Fruit fly (Drosophila melanogaster) whole organism, embryonic: Measurements from ENCODE around the gene CG14105.

Source experiments
- Aef1 ChIP-seq: fragments of 200-800 bp; sonication (Bioruptor generic); IDR thresholded peaks from 3 replicates; pipeline ENCODE4 v1.3.6; 2022; ENCODE audit warnings: missing biosample characterization, missing genetic modification characterization
- CG10147 ChIP-seq: fragments of 200-800 bp; sonication (Bioruptor generic); optimal IDR thresholded peaks from 2 replicates; lab custom pipeline; 2019; ENCODE audit warnings: missing biosample characterization, mild to moderate bottlenecking, missing genetic modification characterization, moderate library complexity
- CG12391 ChIP-seq: fragments of 200-800 bp; sonication (Bioruptor generic); optimal IDR thresholded peaks from 3 replicates; lab custom pipeline; 2018; ENCODE audit warnings: missing biosample characterization, mild to moderate bottlenecking, missing genetic modification characterization, moderate library complexity
- CG13775 ChIP-seq: fragments of 200-800 bp; sonication (Bioruptor generic); optimal IDR thresholded peaks from 3 replicates; lab custom pipeline; 2017; ENCODE audit warnings: missing biosample characterization, mild to moderate bottlenecking, missing genetic modification characterization
- CG1647 ChIP-seq: fragments of 200-800 bp; sonication (Bioruptor generic); optimal IDR thresholded peaks from 3 replicates; lab custom pipeline; 2016; ENCODE audit warnings: missing biosample characterization, missing genetic modification characterization
- CG16813 ChIP-seq: fragments of 200-800 bp; sonication (Bioruptor generic); IDR thresholded peaks from 3 replicates; pipeline ENCODE4 v1.3.6; 2022; ENCODE audit warnings: missing biosample characterization, missing genetic modification characterization; ENCODE audit not compliant: partially characterized antibody
- CG16815 ChIP-seq: fragments of 200-800 bp; sonication (Bioruptor generic); optimal IDR thresholded peaks from 3 replicates; lab custom pipeline; 2017; ENCODE audit warnings: missing biosample characterization, mild to moderate bottlenecking, missing genetic modification characterization
- CG17328 ChIP-seq: fragments of 200-800 bp; sonication (Bioruptor generic); IDR thresholded peaks from 2 replicates; pipeline ENCODE4 v1.3.6; 2022; ENCODE audit warnings: missing biosample characterization, missing genetic modification characterization
- CG17829 ChIP-seq: fragments of 200-800 bp; optimal IDR thresholded peaks from 2 replicates; lab custom pipeline; 2019; ENCODE audit warnings: missing biosample characterization, mild to moderate bottlenecking, missing genetic modification characterization, moderate library complexity
- CG2712 ChIP-seq: fragments of 200-800 bp; optimal IDR thresholded peaks from 3 replicates; lab custom pipeline; 2019; ENCODE audit warnings: missing biosample characterization, mild to moderate bottlenecking, missing genetic modification characterization, moderate library complexity
- CG33557 ChIP-seq: fragments of 200-800 bp; sonication (Bioruptor generic); optimal IDR thresholded peaks from 2 replicates; lab custom pipeline; 2019; ENCODE audit warnings: missing biosample characterization, mild to moderate bottlenecking, missing genetic modification characterization, moderate library complexity
- CG34376 ChIP-seq: fragments of 200-800 bp; sonication (Bioruptor generic); optimal IDR thresholded peaks from 2 replicates; lab custom pipeline; 2018; ENCODE audit warnings: missing biosample characterization, mild to moderate bottlenecking, missing genetic modification characterization
- CG8290 ChIP-seq, 3 experiments: fragments of 200-800 bp; sonication (Bioruptor generic); optimal IDR thresholded peaks; 2 replicates each; lab custom pipeline; 2016 to 2019; ENCODE audit warnings: missing biosample characterization in 3 of 3, missing genetic modification characterization in 3 of 3, mild to moderate bottlenecking in 2 of 3, moderate library complexity in 1 of 3
- CG8388 ChIP-seq: fragments of 200-800 bp; sonication (Bioruptor generic); optimal IDR thresholded peaks from 2 replicates; lab custom pipeline; 2019; ENCODE audit warnings: missing biosample characterization, mild to moderate bottlenecking, missing genetic modification characterization, moderate library complexity
- CG8944 ChIP-seq: fragments of 200-800 bp; sonication (Bioruptor generic); optimal IDR thresholded peaks from 3 replicates; lab custom pipeline; 2016; ENCODE audit warnings: missing biosample characterization, missing genetic modification characterization
- CG9437 ChIP-seq: fragments of 200-800 bp; sonication (Bioruptor generic); optimal IDR thresholded peaks from 2 replicates; lab custom pipeline; 2018; ENCODE audit warnings: missing biosample characterization, mild to moderate bottlenecking, missing genetic modification characterization
- Doc2 ChIP-seq: fragments of 200-800 bp; sonication (Bioruptor generic); IDR thresholded peaks from 2 replicates; pipeline ENCODE4 v1.3.6; 2022; ENCODE audit warnings: missing biosample characterization, missing genetic modification characterization
- Dp ChIP-seq: fragments of 200-800 bp; sonication (Bioruptor generic); optimal IDR thresholded peaks from 2 replicates; lab custom pipeline; 2018; ENCODE audit warnings: missing biosample characterization, mild to moderate bottlenecking, missing genetic modification characterization, moderate library complexity
- E2f2 ChIP-seq: fragments of 200-800 bp; sonication (Bioruptor generic); IDR thresholded peaks from 2 replicates; pipeline ENCODE4 v1.3.6; 2022; ENCODE audit warnings: missing biosample characterization, missing genetic modification characterization
- Fer2 ChIP-seq: fragments of 200-800 bp; sonication (Bioruptor generic); optimal IDR thresholded peaks from 2 replicates; lab custom pipeline; 2018; ENCODE audit warnings: missing biosample characterization, mild to moderate bottlenecking, missing genetic modification characterization, moderate library complexity
- HLH54F ChIP-seq: fragments of 200-800 bp; sonication (Bioruptor generic); optimal IDR thresholded peaks from 3 replicates; lab custom pipeline; 2016; ENCODE audit warnings: missing biosample characterization, missing genetic modification characterization
- HmgD ChIP-seq: fragments of 200-800 bp; sonication (Bioruptor generic); optimal IDR thresholded peaks from 3 replicates; lab custom pipeline; 2016; ENCODE audit warnings: missing biosample characterization, missing genetic modification characterization
- MESR4 ChIP-seq: fragments of 200-800 bp; sonication (Bioruptor generic); optimal IDR thresholded peaks from 2 replicates; lab custom pipeline; 2018; ENCODE audit warnings: missing biosample characterization, mild to moderate bottlenecking, missing genetic modification characterization, moderate library complexity
- Max ChIP-seq: fragments of 200-800 bp; sonication (Bioruptor generic); optimal IDR thresholded peaks from 2 replicates; lab custom pipeline; 2016; ENCODE audit warnings: missing biosample characterization, mild to moderate bottlenecking, missing genetic modification characterization
- Meics ChIP-seq: fragments of 200-800 bp; sonication (Bioruptor generic); optimal IDR thresholded peaks from 2 replicates; lab custom pipeline; 2017; ENCODE audit warnings: missing biosample characterization, mild to moderate bottlenecking, missing genetic modification characterization
- Mrtf ChIP-seq: fragments of 200-800 bp; sonication (Bioruptor generic); IDR thresholded peaks from 3 replicates; pipeline ENCODE4 v1.3.6; 2022; ENCODE audit warnings: missing biosample characterization, missing genetic modification characterization
- Optix ChIP-seq: fragments of 200-800 bp; sonication (Bioruptor generic); IDR thresholded peaks from 3 replicates; pipeline ENCODE4 v1.3.6; 2022; ENCODE audit warnings: missing biosample characterization, missing genetic modification characterization
- PHDP ChIP-seq: fragments of 200-800 bp; sonication (Bioruptor generic); optimal IDR thresholded peaks from 3 replicates; lab custom pipeline; 2018; ENCODE audit warnings: missing biosample characterization, mild to moderate bottlenecking, missing genetic modification characterization, moderate library complexity
- Ptx1 ChIP-seq: fragments of 200-800 bp; sonication (Bioruptor generic); IDR thresholded peaks from 2 replicates; pipeline ENCODE4 v1.3.6; 2022; ENCODE audit warnings: missing biosample characterization, missing genetic modification characterization
- Scr ChIP-seq: fragments of 200-800 bp; sonication (Bioruptor generic); IDR thresholded peaks from 2 replicates; pipeline ENCODE4 v1.3.6; 2022; ENCODE audit warnings: missing biosample characterization, missing genetic modification characterization; ENCODE audit not compliant: partially characterized antibody
- Side ChIP-seq: fragments of 200-800 bp; sonication (Bioruptor generic); optimal IDR thresholded peaks from 2 replicates; lab custom pipeline; 2016; ENCODE audit warnings: missing biosample characterization, missing genetic modification characterization
- Stat92E ChIP-seq, 3 experiments: fragments of >200 bp in 2 of 3; fragments of 200-800 bp in 1 of 3; sonication (Bioruptor generic) in 1 of 3; optimal IDR thresholded peaks; 2 replicates each; lab custom pipeline; 2017 to 2019; ENCODE audit warnings: missing biosample characterization in 3 of 3, missing genetic modification characterization in 3 of 3, mild to moderate bottlenecking in 1 of 3, moderate library complexity in 1 of 3
- aop ChIP-seq: fragments of 200-800 bp; sonication (Bioruptor generic); IDR thresholded peaks from 2 replicates; pipeline ENCODE4 v1.3.6; 2022; ENCODE audit warnings: missing biosample characterization, missing genetic modification characterization
- ara ChIP-seq: fragments of 200-800 bp; sonication (Bioruptor generic); IDR thresholded peaks from 2 replicates; pipeline ENCODE4 v1.3.6; 2022; ENCODE audit warnings: missing biosample characterization, missing genetic modification characterization
- cas ChIP-seq: fragments of 200-800 bp; sonication (Bioruptor generic); IDR thresholded peaks from 2 replicates; pipeline ENCODE4 v1.3.6; 2022; ENCODE audit warnings: missing biosample characterization, missing genetic modification characterization
- dan ChIP-seq: fragments of 200-800 bp; sonication (Bioruptor generic); IDR thresholded peaks from 2 replicates; pipeline ENCODE4 v1.3.6; 2022; ENCODE audit warnings: missing biosample characterization, missing genetic modification characterization
- eyg ChIP-seq: fragments of 200-800 bp; sonication (Bioruptor generic); optimal IDR thresholded peaks from 3 replicates; lab custom pipeline; 2016; ENCODE audit warnings: missing biosample characterization, missing genetic modification characterization
- hth ChIP-seq: fragments of >200 bp; optimal IDR thresholded peaks from 2 replicates; lab custom pipeline; 2017; ENCODE audit warnings: inconsistent platforms
- jumu ChIP-seq: fragments of 200-800 bp; sonication (Bioruptor generic); optimal IDR thresholded peaks from 3 replicates; lab custom pipeline; 2016; ENCODE audit warnings: missing biosample characterization, missing genetic modification characterization
- klu ChIP-seq: fragments of 200-800 bp; sonication (Bioruptor generic); IDR thresholded peaks from 2 replicates; pipeline ENCODE4 v1.3.6; 2022; ENCODE audit warnings: missing biosample characterization, missing genetic modification characterization
- lilli ChIP-seq: fragments of 200-800 bp; sonication (Bioruptor generic); optimal IDR thresholded peaks from 3 replicates; lab custom pipeline; 2016; ENCODE audit warnings: missing biosample characterization, missing genetic modification characterization
- onecut ChIP-seq: fragments of 200-800 bp; sonication (Bioruptor generic); IDR thresholded peaks from 2 replicates; pipeline ENCODE4 v1.3.6; 2022; ENCODE audit warnings: missing biosample characterization, missing genetic modification characterization
- org-1 ChIP-seq: fragments of 200-800 bp; sonication (Bioruptor generic); optimal IDR thresholded peaks from 2 replicates; lab custom pipeline; 2017; ENCODE audit warnings: missing biosample characterization, missing genetic modification characterization
- ro ChIP-seq: fragments of 200-800 bp; sonication (Bioruptor generic); IDR thresholded peaks from 2 replicates; pipeline ENCODE4 v1.3.6; 2022; ENCODE audit warnings: missing biosample characterization, missing genetic modification characterization
- slou ChIP-seq: fragments of 200-800 bp; sonication (Bioruptor generic); optimal IDR thresholded peaks from 3 replicates; lab custom pipeline; 2016; ENCODE audit warnings: missing biosample characterization, missing genetic modification characterization
- sug ChIP-seq: fragments of 200-800 bp; optimal IDR thresholded peaks from 2 replicates; lab custom pipeline; 2019; ENCODE audit warnings: missing biosample characterization, mild to moderate bottlenecking, missing genetic modification characterization, moderate library complexity
- trem ChIP-seq: fragments of 200-800 bp; optimal IDR thresholded peaks from 3 replicates; lab custom pipeline; 2019; ENCODE audit warnings: missing biosample characterization, mild to moderate bottlenecking, missing genetic modification characterization, moderate library complexity
- usp ChIP-seq: fragments of >200 bp; optimal IDR thresholded peaks from 2 replicates; lab custom pipeline; 2017; ENCODE audit warnings: missing biosample characterization, missing genetic modification characterization
- yki ChIP-seq: fragments of >200 bp; optimal IDR thresholded peaks from 3 replicates; lab custom pipeline; 2018
- z ChIP-seq: fragments of 200-800 bp; sonication (Bioruptor generic); IDR thresholded peaks from 3 replicates; pipeline ENCODE4 v1.3.6; 2022; ENCODE audit warnings: missing biosample characterization, missing genetic modification characterization
- zfh1 ChIP-seq: fragments of 200-800 bp; sonication (Bioruptor generic); IDR thresholded peaks from 3 replicates; pipeline ENCODE4 v1.3.6; 2022; ENCODE audit warnings: missing biosample characterization, missing genetic modification characterization
- zfh2 ChIP-seq: fragments of 200-800 bp; sonication (Bioruptor generic); optimal IDR thresholded peaks from 2 replicates; lab custom pipeline; 2016; ENCODE audit warnings: missing biosample characterization, missing genetic modification characterization

Gene CG14105

DNA sequence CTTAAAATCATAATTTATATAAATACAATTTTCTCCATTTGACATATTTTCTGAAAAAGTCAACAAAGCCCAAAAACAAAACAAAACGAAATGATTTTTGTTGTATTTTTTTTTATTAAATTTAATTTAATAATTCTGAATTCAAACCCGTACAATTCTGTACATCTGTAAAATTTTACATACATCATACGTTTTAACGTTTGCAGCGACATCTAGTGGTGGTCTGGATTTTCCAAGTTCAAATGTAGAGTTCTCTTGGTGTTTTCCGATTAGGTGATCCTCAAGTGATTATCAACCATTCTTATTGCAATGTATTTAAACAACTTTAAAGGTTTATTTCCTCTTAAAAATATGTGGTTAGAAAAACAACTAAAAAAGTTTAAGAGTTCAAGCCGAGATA, 15.5 kb downstream of the CG14105 start (continued):
- TF ChIP-seq CG2712 (tag; lab: Kevin White, UChicago): peak; percentile 61
- TF ChIP-seq aop (GFP tag; lab: Robert Waterston, UW): no peak
- TF ChIP-seq CG33557: no peak
- no peak for TF ChIP-seq HLH54F (GFP tag; lab: Kevin White, UChicago)
- peak; percentile 29 for TF ChIP-seq sug
- TF ChIP-seq CG17328: no peak
- TF ChIP-seq Max (GFP tag; lab: Kevin White, UChicago): no peak
- no peak for TF ChIP-seq klu (GFP tag; lab: Robert Waterston, UW)
- peak; percentile 16 for TF ChIP-seq CG8388 (GFP tag; lab: Kevin White, UChicago)
- TF ChIP-seq lilli (GFP tag; lab: Kevin White, UChicago): peak; percentile 39
- TF ChIP-seq MESR4 (GFP tag; lab: Kevin White, UChicago): no peak
- no peak for TF ChIP-seq CG13775 (GFP tag; lab: Kevin White, UChicago)
- TF ChIP-seq CG16813 (GFP tag; lab: Robert Waterston, UW): no peak
- TF ChIP-seq yki (lab: Kevin White, UChicago): peak; percentile 19
- TF ChIP-seq jumu: peak; percentile 15
- no peak for TF ChIP-seq ara (GFP tag; lab: Robert Waterston, UW)
- TF ChIP-seq zfh1 (GFP tag; lab: Robert Waterston, UW): peak; percentile 15; the same call in 1 of the 3 replicates
- 0 out of 2 replicates have a peak, but pooled peaks have one; percentile 20 for TF ChIP-seq Ptx1 (GFP tag; lab: Robert Waterston, UW)
- TF ChIP-seq zfh2: no peak
- TF ChIP-seq dan (GFP tag; lab: Robert Waterston, UW): no peak
- no peak for TF ChIP-seq E2f2 (GFP tag; lab: Robert Waterston, UW)
- no peak for TF ChIP-seq eyg (GFP tag; lab: Kevin White, UChicago)
- no peak for TF ChIP-seq org-1
- TF ChIP-seq z: no peak
- TF ChIP-seq Stat92E (GFP tag; optimal IDR thresholded peaks at IDR 0.05; lab: Kevin White, UChicago): no peak
- no peak for TF ChIP-seq ro (GFP tag; lab: Robert Waterston, UW)
- TF ChIP-seq CG1647: peak; percentile 20
- no peak for TF ChIP-seq usp (GFP tag; lab: Kevin White, UChicago)
- TF ChIP-seq Doc2 (GFP tag; lab: Robert Waterston, UW): no peak
- no peak for TF ChIP-seq Scr
- 0 out of 2 replicates have a peak, but pooled peaks have one; percentile 17 for TF ChIP-seq onecut (GFP tag; lab: Robert Waterston, UW)
- peak; percentile 13 for TF ChIP-seq PHDP (tag; lab: Kevin White, UChicago)
- TF ChIP-seq Optix (GFP tag; lab: Robert Waterston, UW): no peak
- TF ChIP-seq CG10147 (GFP tag; lab: Kevin White, UChicago): no peak
- peak; percentile 31 for TF ChIP-seq Dp
- no peak for TF ChIP-seq HmgD (GFP tag; lab: Kevin White, UChicago)
- TF ChIP-seq CG8944 (GFP tag; lab: Kevin White, UChicago): peak; percentile 26
- TF ChIP-seq CG8290 (GFP tag; optimal IDR thresholded peaks at IDR 0.05; lab: Kevin White, UChicago): peak; percentile 26
- TF ChIP-seq CG8290 (tag; optimal IDR thresholded peaks at IDR 0.05; lab: Kevin White, UChicago): no peak
- TF ChIP-seq CG34376: no peak
- no peak for TF ChIP-seq Meics (GFP tag; lab: Kevin White, UChicago)
- TF ChIP-seq CG9437 (GFP tag; lab: Kevin White, UChicago): no peak
- no peak for TF ChIP-seq cas
- TF ChIP-seq trem (tag; lab: Kevin White, UChicago): peak; percentile 57
- no peak for TF ChIP-seq Fer2 (tag; lab: Kevin White, UChicago)
- TF ChIP-seq slou: no peak
- no peak for TF ChIP-seq Side
- TF ChIP-seq Aef1: 0 out of 3 replicates have a peak, but pooled peaks have one; percentile 16
- no peak for TF ChIP-seq CG16815 (GFP tag; lab: Kevin White, UChicago)
- peak; percentile 73 for TF ChIP-seq CG17829 (tag; lab: Kevin White, UChicago)
- TF ChIP-seq CG12391 (tag; lab: Kevin White, UChicago): peak; percentile 16
- no peak for TF ChIP-seq hth
- TF ChIP-seq Mrtf (GFP tag; lab: Robert Waterston, UW): no peak
